Fruit fly (Drosophila melanogaster) whole organism, prepupa: ENCODE data around the gene galla-2.
A peak's percentile ranks its signal among the peaks of the same experiment; 100 is the strongest.

Source experiments
- CG11294 ChIP-seq: fragments of 200-800 bp; sonication (Bioruptor generic); IDR thresholded peaks from 2 replicates; pipeline ENCODE4 v1.3.6; 2022; ENCODE audit warnings: missing biosample characterization, missing genetic modification characterization
- CG15336 ChIP-seq: fragments of 200-800 bp; sonication (Bioruptor generic); IDR thresholded peaks from 2 replicates; pipeline ENCODE4 v1.3.6; 2022; ENCODE audit warnings: missing biosample characterization, missing genetic modification characterization
- CG3032 ChIP-seq: fragments of 200-800 bp; optimal IDR thresholded peaks from 2 replicates; lab custom pipeline; 2019; ENCODE audit warnings: missing biosample characterization, mild to moderate bottlenecking, missing genetic modification characterization, moderate library complexity
- CG31627 ChIP-seq: fragments of 200-800 bp; sonication (Bioruptor generic); optimal IDR thresholded peaks from 3 replicates; lab custom pipeline; 2016; ENCODE audit warnings: missing biosample characterization, missing genetic modification characterization
- CG34406 ChIP-seq: fragments of 200-800 bp; sonication (Bioruptor generic); optimal IDR thresholded peaks from 3 replicates; lab custom pipeline; 2016; ENCODE audit warnings: missing biosample characterization, missing genetic modification characterization
- CG6163 ChIP-seq: fragments of 200-800 bp; sonication (Bioruptor generic); IDR thresholded peaks from 3 replicates; pipeline ENCODE4 v1.3.6; 2022; ENCODE audit warnings: missing biosample characterization, missing genetic modification characterization
- CG6276 ChIP-seq: fragments of 200-800 bp; sonication (Bioruptor generic); optimal IDR thresholded peaks from 2 replicates; lab custom pipeline; 2017; ENCODE audit warnings: missing biosample characterization, mild to moderate bottlenecking, missing genetic modification characterization
- CG6792 ChIP-seq: fragments of 200-800 bp; sonication (Bioruptor generic); optimal IDR thresholded peaks from 3 replicates; lab custom pipeline; 2016; ENCODE audit warnings: missing biosample characterization, missing genetic modification characterization
- CG8119 ChIP-seq: fragments of 200-800 bp; sonication (Bioruptor generic); IDR thresholded peaks from 3 replicates; pipeline ENCODE4 v1.3.6; 2022; ENCODE audit warnings: missing biosample characterization, missing genetic modification characterization
- CG8319 ChIP-seq: fragments of 200-800 bp; sonication (Bioruptor generic); optimal IDR thresholded peaks from 3 replicates; lab custom pipeline; 2016; ENCODE audit warnings: missing biosample characterization, missing genetic modification characterization
- CG8632 ChIP-seq: fragments of 200-800 bp; sonication (Bioruptor generic); optimal IDR thresholded peaks from 3 replicates; lab custom pipeline; 2016; ENCODE audit warnings: missing biosample characterization, missing genetic modification characterization
- Eip75B ChIP-seq: fragments of 200-800 bp; sonication (Bioruptor generic); optimal IDR thresholded peaks from 3 replicates; lab custom pipeline; 2016; ENCODE audit warnings: missing biosample characterization, missing genetic modification characterization
- Eip78C ChIP-seq: fragments of 200-800 bp; sonication (Bioruptor generic); peaks from one replicate; lab custom pipeline; 2016; ENCODE audit warnings: missing biosample characterization, missing genetic modification characterization
- Eip93F ChIP-seq: fragments of 200-800 bp; sonication (Bioruptor generic); optimal IDR thresholded peaks from 2 replicates; lab custom pipeline; 2016; ENCODE audit warnings: missing biosample characterization, mild to moderate bottlenecking, missing genetic modification characterization
- Ets21C ChIP-seq: fragments of 200-800 bp; sonication (Bioruptor generic); optimal IDR thresholded peaks from 3 replicates; lab custom pipeline; 2016; ENCODE audit warnings: missing biosample characterization, missing genetic modification characterization
- Hr39 ChIP-seq: fragments of 200-800 bp; sonication (Bioruptor generic); optimal IDR thresholded peaks from 2 replicates; lab custom pipeline; 2016; ENCODE audit warnings: missing biosample characterization, missing genetic modification characterization
- OdsH ChIP-seq: fragments of 200-800 bp; sonication (Bioruptor generic); optimal IDR thresholded peaks from 3 replicates; lab custom pipeline; 2016; ENCODE audit warnings: missing biosample characterization, missing genetic modification characterization
- Sox102F ChIP-seq: fragments of 200-800 bp; sonication (Bioruptor generic); optimal IDR thresholded peaks from 2 replicates; lab custom pipeline; 2016; ENCODE audit warnings: missing biosample characterization, mild to moderate bottlenecking, missing genetic modification characterization
- Sox15 ChIP-seq: fragments of 200-800 bp; sonication (Bioruptor generic); optimal IDR thresholded peaks from 3 replicates; lab custom pipeline; 2016; ENCODE audit warnings: missing biosample characterization, missing genetic modification characterization
- acj6 ChIP-seq: fragments of 200-800 bp; sonication (Bioruptor generic); optimal IDR thresholded peaks from 3 replicates; lab custom pipeline; 2016; ENCODE audit warnings: missing biosample characterization, missing genetic modification characterization
- cyc ChIP-seq: fragments of 200-800 bp; sonication (Bioruptor generic); optimal IDR thresholded peaks from 3 replicates; lab custom pipeline; 2016; ENCODE audit warnings: missing biosample characterization, missing genetic modification characterization
- dsx ChIP-seq: fragments of 200-800 bp; optimal IDR thresholded peaks from 3 replicates; lab custom pipeline; 2019; ENCODE audit warnings: missing biosample characterization, mild to moderate bottlenecking, missing genetic modification characterization, moderate library complexity; ENCODE audit not compliant: poor library complexity, severe bottlenecking
- eg ChIP-seq: fragments of 200-800 bp; sonication (Bioruptor generic); IDR thresholded peaks from 3 replicates; pipeline ENCODE4 v1.3.6; 2022; ENCODE audit warnings: missing biosample characterization, missing genetic modification characterization
- esn ChIP-seq: fragments of 200-800 bp; sonication (Bioruptor generic); optimal IDR thresholded peaks from 2 replicates; lab custom pipeline; 2016; ENCODE audit warnings: missing biosample characterization, mild to moderate bottlenecking, missing genetic modification characterization, moderate library complexity
- fd85E ChIP-seq: fragments of 200-800 bp; sonication (Bioruptor generic); optimal IDR thresholded peaks from 3 replicates; lab custom pipeline; 2016; ENCODE audit warnings: missing biosample characterization, missing genetic modification characterization
- fkh ChIP-seq: fragments of 200-800 bp; sonication (Bioruptor generic); optimal IDR thresholded peaks from 3 replicates; lab custom pipeline; 2017; ENCODE audit warnings: missing biosample characterization, mild to moderate bottlenecking, missing genetic modification characterization, moderate library complexity
- lz ChIP-seq: fragments of 200-800 bp; sonication (Bioruptor generic); optimal IDR thresholded peaks from 3 replicates; lab custom pipeline; 2016; ENCODE audit warnings: missing biosample characterization, missing genetic modification characterization
- net ChIP-seq: fragments of 200-800 bp; sonication (Bioruptor generic); optimal IDR thresholded peaks from 3 replicates; lab custom pipeline; 2016; ENCODE audit warnings: missing biosample characterization, missing genetic modification characterization
- pdm3 ChIP-seq: fragments of 200-800 bp; sonication (Bioruptor generic); optimal IDR thresholded peaks from 3 replicates; lab custom pipeline; 2016; ENCODE audit warnings: missing biosample characterization, missing genetic modification characterization
- spab ChIP-seq: fragments of 200-800 bp; sonication (Bioruptor generic); optimal IDR thresholded peaks from 2 replicates; lab custom pipeline; 2017; ENCODE audit warnings: missing biosample characterization, mild to moderate bottlenecking, missing genetic modification characterization, missing genetic modification reagents
- ss ChIP-seq, 2 experiments: fragments of 200-800 bp; sonication (Bioruptor generic); optimal IDR thresholded peaks; 2 replicates in 1 of 2; 3 replicates in 1 of 2; lab custom pipeline; 2017 to 2018; ENCODE audit warnings: mild to moderate bottlenecking in 2 of 2, missing biosample characterization in 2 of 2, missing genetic modification characterization in 2 of 2, moderate library complexity in 1 of 2
- svp ChIP-seq: fragments of 200-800 bp; sonication (Bioruptor generic); peaks from one replicate; lab custom pipeline; 2016; ENCODE audit warnings: missing biosample characterization, missing genetic modification characterization
- topi ChIP-seq: fragments of 200-800 bp; sonication (Bioruptor generic); optimal IDR thresholded peaks from 3 replicates; lab custom pipeline; 2016; ENCODE audit warnings: missing biosample characterization, missing genetic modification characterization
- vri ChIP-seq: fragments of 200-800 bp; sonication (Bioruptor generic); optimal IDR thresholded peaks from 3 replicates; lab custom pipeline; 2016; ENCODE audit warnings: missing biosample characterization, mild to moderate bottlenecking, missing genetic modification characterization

Gene galla-2

DNA sequence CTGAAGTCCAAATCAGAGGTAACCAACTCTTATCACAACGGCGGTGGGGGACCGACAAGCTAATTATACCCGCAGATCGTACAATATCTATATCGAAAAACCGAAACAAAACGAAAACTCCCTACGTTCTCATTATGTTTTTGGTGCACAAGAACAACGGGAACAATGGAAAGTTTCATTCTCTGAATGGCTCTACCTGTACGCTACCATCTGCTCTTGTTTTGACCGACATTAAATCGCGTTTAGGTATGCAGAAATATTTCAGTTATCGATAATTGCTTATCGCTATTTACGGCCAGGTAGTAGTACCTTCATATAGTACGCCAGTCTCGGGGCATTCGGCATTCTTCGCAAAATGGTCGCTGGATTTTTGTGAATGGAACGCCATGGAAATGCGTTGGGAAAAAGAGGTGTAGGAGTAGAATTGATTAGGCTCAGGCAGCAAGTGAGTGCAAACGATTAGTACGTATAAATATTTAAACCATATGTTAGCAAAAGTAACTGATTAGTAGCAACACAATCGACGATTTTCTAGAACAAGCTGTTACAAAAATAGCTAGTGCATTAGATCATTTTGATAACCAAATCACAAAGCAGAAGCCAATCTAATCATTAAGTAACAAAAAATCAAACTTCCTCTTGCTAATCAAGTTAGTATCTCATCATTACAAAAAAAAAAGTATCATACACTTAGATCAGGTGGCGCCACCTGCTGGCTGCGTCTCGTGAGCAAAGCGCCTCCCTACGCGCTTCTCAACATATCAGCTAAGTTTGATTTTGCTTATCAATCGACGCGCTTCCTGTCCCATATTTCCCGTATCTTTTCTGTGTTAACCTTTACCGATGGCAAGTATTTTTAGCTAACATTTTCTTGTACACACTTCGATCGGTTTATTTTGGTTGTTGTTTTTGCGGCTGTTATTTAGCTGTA, 19.9 kb upstream of the galla-2 start:
- TF ChIP-seq Ets21C (GFP tag; lab: Kevin White, UChicago) (no peak), fkh (GFP tag; lab: Kevin White, UChicago) (peak; percentile 42), CG6163 (GFP tag; lab: Robert Waterston, UW) (no peak), lz (GFP tag; lab: Kevin White, UChicago) (no peak), vri (GFP tag; lab: Kevin White, UChicago) (peak; percentile 19), Sox15 (GFP tag; lab: Kevin White, UChicago) (no peak), Eip78C (GFP tag; lab: Kevin White, UChicago) (peak; percentile 36), CG6276 (GFP tag; lab: Kevin White, UChicago) (no peak)

dm6 chr3L:10863925-10864324, 18.8 kb upstream of the galla-2 start:
- no peak for TF ChIP-seq CG8119 (GFP tag; lab: Robert Waterston, UW)
- TF ChIP-seq vri (GFP tag; lab: Kevin White, UChicago): peak; percentile 48
- TF ChIP-seq dsx (GFP tag; lab: Kevin White, UChicago): no peak
- TF ChIP-seq, all 60 proteins: peak for 1

DNA sequence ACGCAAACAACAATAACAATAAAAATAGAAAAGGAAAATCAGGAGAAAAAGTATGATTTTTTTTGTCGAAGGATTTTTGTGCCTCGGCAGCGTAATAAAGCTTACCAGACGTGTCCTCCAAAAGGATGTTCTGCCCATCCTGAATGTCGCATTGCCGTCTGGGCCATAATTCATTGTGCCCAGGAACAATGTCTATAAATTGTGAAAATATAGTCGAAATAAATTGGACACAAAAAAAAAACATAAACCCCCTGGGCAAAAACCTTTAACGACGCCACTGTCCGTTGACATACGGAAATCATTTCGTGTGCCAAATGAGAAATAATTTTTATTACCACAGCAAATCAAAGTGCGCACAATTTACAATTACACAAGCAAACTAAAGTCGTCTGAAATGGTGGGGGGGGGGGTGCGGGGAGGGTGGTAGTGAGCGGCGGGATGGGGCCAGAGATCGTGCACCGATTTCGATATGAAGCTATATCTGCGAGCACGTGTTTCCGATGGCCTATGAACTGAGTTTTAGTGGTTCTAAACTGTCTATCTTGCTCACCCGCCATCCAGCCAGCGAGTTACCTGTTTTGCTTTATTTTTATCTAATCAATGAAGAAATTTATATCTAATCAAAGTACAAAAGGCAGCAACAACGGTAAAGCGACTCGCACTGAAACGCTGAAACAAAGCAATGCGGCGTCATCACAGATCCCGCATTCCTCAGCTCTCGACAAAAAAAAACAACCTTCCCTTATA, 15.9 kb upstream of the galla-2 start:
- TF ChIP-seq CG8319 (GFP tag; lab: Kevin White, UChicago) (no peak), eg (GFP tag; lab: Robert Waterston, UW) (0 out of 3 replicates have a peak, but pooled peaks have one; percentile 16), spab (no peak), Eip78C (GFP tag; lab: Kevin White, UChicago) (peak; percentile 13), CG31627 (GFP tag; lab: Kevin White, UChicago) (peak; percentile 17), CG3032 (tag; lab: Kevin White, UChicago) (no peak), net (GFP tag; lab: Kevin White, UChicago) (no peak), CG15336 (GFP tag; lab: Robert Waterston, UW) (no peak), Sox102F (peak; percentile 3), CG34406 (GFP tag; lab: Kevin White, UChicago) (no peak), fd85E (GFP tag; lab: Kevin White, UChicago) (no peak), CG8632 (GFP tag; lab: Kevin White, UChicago) (no peak), Eip93F (GFP tag; lab: Kevin White, UChicago) (no peak), topi (no peak), vri (GFP tag; lab: Kevin White, UChicago) (no peak), cyc (GFP tag; lab: Kevin White, UChicago) (peak; percentile 0), CG11294 (GFP tag; lab: Robert Waterston, UW) (no peak), Hr39 (GFP tag; lab: Kevin White, UChicago) (peak; percentile 13), CG6163 (GFP tag; lab: Robert Waterston, UW) (no peak), svp (GFP tag; lab: Kevin White, UChicago) (no peak), pdm3 (GFP tag; lab: Kevin White, UChicago) (peak; percentile 6), Eip75B (GFP tag; lab: Kevin White, UChicago) (no peak), ss (GFP tag; optimal IDR thresholded peaks at IDR 0.05; lab: Kevin White, UChicago) (no peak), lz (GFP tag; lab: Kevin White, UChicago) (peak; percentile 18), esn (GFP tag; lab: Kevin White, UChicago) (no peak), CG6276 (GFP tag; lab: Kevin White, UChicago) (no peak), OdsH (no peak), acj6 (GFP tag; lab: Kevin White, UChicago) (no peak), CG6792 (no peak)
- TF ChIP-seq, all 60 proteins: peak for 8
